Worm (Caenorhabditis elegans) whole organism, L4 larva: Measurements from ENCODE around the gene F59E11.5.

ENCODE experiments used
- F10B5.3 ChIP-seq: sonication (generic microtip); optimal IDR thresholded peaks from 2 replicates; lab custom pipeline; 2016; ENCODE audit warnings: mild to moderate bottlenecking, missing genetic modification characterization, missing compliant biosample characterization
- F37D6.2 ChIP-seq: sonication (generic microtip); optimal IDR thresholded peaks from 2 replicates; lab custom pipeline; 2016; ENCODE audit warnings: mild to moderate bottlenecking, missing genetic modification characterization, missing compliant biosample characterization
- F49E8.2 ChIP-seq: sonication (generic microtip); optimal IDR thresholded peaks from 2 replicates; lab custom pipeline; 2016; ENCODE audit warnings: missing compliant biosample characterization, mild to moderate bottlenecking, missing genetic modification characterization, borderline replicate concordance
- T20F7.1 ChIP-seq: fragments of 200-800 bp; sonication (Bioruptor generic); optimal IDR thresholded peaks from 2 replicates; lab custom pipeline; 2018; ENCODE audit warnings: mild to moderate bottlenecking, missing genetic modification characterization, missing compliant biosample characterization
- T26A8.4 ChIP-seq: fragments of 200-800 bp; sonication (Bioruptor generic); IDR thresholded peaks from 2 replicates; pipeline ENCODE4 v1.3.6; 2022; ENCODE audit warnings: missing genetic modification characterization, missing compliant biosample characterization
- Y105C5A.15 ChIP-seq: fragments of 200-800 bp; sonication (Bioruptor generic); IDR thresholded peaks from 2 replicates; pipeline ENCODE4 v1.3.6; 2022; ENCODE audit warnings: missing genetic modification characterization, missing compliant biosample characterization
- ZK337.2 ChIP-seq: fragments of 200-800 bp; sonication (Bioruptor generic); IDR thresholded peaks from 2 replicates; pipeline ENCODE4 v1.3.6; 2022; ENCODE audit warnings: missing genetic modification reagents, missing genetic modification characterization, missing compliant biosample characterization
- aha-1 ChIP-seq: fragments of 150-350 bp; peaks from one replicate; lab custom pipeline; 2014; ENCODE audit warnings: missing biosample characterization, missing genetic modification characterization
- arid-1 ChIP-seq: fragments of 200-800 bp; sonication (Bioruptor generic); conservative IDR thresholded peaks from 2 replicates; pipeline ENCODE4 v1.3.6; 2022; ENCODE audit warnings: missing genetic modification reagents, missing genetic modification characterization, missing compliant biosample characterization
- ceh-82 ChIP-seq: sonication (generic microtip); optimal IDR thresholded peaks from 2 replicates; lab custom pipeline; 2017; ENCODE audit warnings: missing biosample characterization, missing genetic modification characterization
- ces-1 ChIP-seq: fragments of 150-350 bp; sonication (generic microtip); optimal IDR thresholded peaks from 4 replicates; lab custom pipeline; 2014; ENCODE audit warnings: missing biosample characterization, missing genetic modification reagents, missing genetic modification characterization
- daf-16 ChIP-seq, 3 experiments: sonication (generic microtip); optimal IDR thresholded peaks; 2 replicates each; lab custom pipeline; 2016 to 2017; ENCODE audit warnings: missing genetic modification characterization in 3 of 3, missing genetic modification reagents in 3 of 3, mild to moderate bottlenecking in 2 of 3, missing compliant biosample characterization in 2 of 3, missing biosample characterization in 1 of 3, moderate library complexity in 1 of 3
- dmd-6 ChIP-seq: fragments of 200-800 bp; sonication (Bioruptor generic); IDR thresholded peaks from 2 replicates; pipeline ENCODE4 v1.3.6; 2022; ENCODE audit warnings: missing genetic modification reagents, missing genetic modification characterization, missing compliant biosample characterization
- dmd-9 ChIP-seq: fragments of 200-800 bp; sonication (Bioruptor generic); IDR thresholded peaks from 2 replicates; pipeline ENCODE4 v1.3.6; 2022; ENCODE audit warnings: missing genetic modification reagents, missing genetic modification characterization, missing compliant biosample characterization
- duxl-1 ChIP-seq: sonication (generic microtip); optimal IDR thresholded peaks from 2 replicates; lab custom pipeline; 2016; ENCODE audit warnings: mild to moderate bottlenecking, missing genetic modification characterization, moderate library complexity, missing compliant biosample characterization; ENCODE audit not compliant: poor library complexity
- hlh-11 ChIP-seq: fragments of 200-800 bp; sonication (Bioruptor generic); optimal IDR thresholded peaks from 2 replicates; lab custom pipeline; 2018; ENCODE audit warnings: mild to moderate bottlenecking, missing genetic modification characterization, missing compliant biosample characterization
- hlh-30 ChIP-seq: sonication (generic microtip); optimal IDR thresholded peaks from 2 replicates; lab custom pipeline; 2017; ENCODE audit warnings: antibody characterized with exemption, mild to moderate bottlenecking, missing genetic modification characterization, missing compliant biosample characterization; ENCODE audit not compliant: insufficient read depth
- lin-1 ChIP-seq: fragments of 200-800 bp; sonication (Bioruptor generic); IDR thresholded peaks from 2 replicates; pipeline ENCODE4 v1.3.6; 2022; ENCODE audit warnings: missing genetic modification reagents, missing genetic modification characterization, missing compliant biosample characterization
- lin-29 ChIP-seq: fragments of 200-800 bp; sonication (Bioruptor generic); IDR thresholded peaks from 2 replicates; pipeline ENCODE4 v1.3.6; 2022; ENCODE audit warnings: missing genetic modification reagents, missing genetic modification characterization, missing compliant biosample characterization
- madf-5 ChIP-seq, 2 experiments: fragments of 200-800 bp; sonication (Bioruptor generic); IDR thresholded peaks; 2 replicates each; pipeline ENCODE4 v1.3.6; 2022; ENCODE audit warnings: missing compliant biosample characterization in 2 of 2, missing genetic modification characterization in 2 of 2
- madf-9 ChIP-seq: fragments of 200-800 bp; sonication (Bioruptor generic); conservative IDR thresholded peaks from 2 replicates; pipeline ENCODE4 v1.3.6; 2022; ENCODE audit warnings: missing genetic modification reagents, missing genetic modification characterization, missing compliant biosample characterization
- nhr-10 ChIP-seq: fragments of 150-350 bp; optimal IDR thresholded peaks from 2 replicates; lab custom pipeline; 2014; ENCODE audit warnings: missing biosample characterization, missing genetic modification characterization
- nhr-237 ChIP-seq: sonication (generic microtip); optimal IDR thresholded peaks from 2 replicates; lab custom pipeline; 2017; ENCODE audit warnings: missing biosample characterization, missing genetic modification characterization
- nhr-25 ChIP-seq: sonication (generic microtip); optimal IDR thresholded peaks from 2 replicates; lab custom pipeline; 2017; ENCODE audit warnings: missing genetic modification characterization, mild to moderate bottlenecking, missing compliant biosample characterization, antibody characterized with exemption, moderate library complexity, borderline replicate concordance; ENCODE audit not compliant: insufficient read depth
- nhr-41 ChIP-seq: fragments of 200-800 bp; sonication (Bioruptor generic); IDR thresholded peaks from 2 replicates; pipeline ENCODE4 v1.3.6; 2022; ENCODE audit warnings: missing genetic modification reagents, missing genetic modification characterization, missing compliant biosample characterization
- nhr-6 ChIP-seq: fragments of 150-350 bp; optimal IDR thresholded peaks from 2 replicates; lab custom pipeline; 2014; ENCODE audit warnings: missing biosample characterization, missing genetic modification characterization
- nhr-76 ChIP-seq: fragments of 150-350 bp; optimal IDR thresholded peaks from 2 replicates; lab custom pipeline; 2014; ENCODE audit warnings: missing biosample characterization, missing genetic modification characterization
- php-3 ChIP-seq: fragments of 200-800 bp; sonication (Bioruptor generic); IDR thresholded peaks from 2 replicates; pipeline ENCODE4 v1.3.6; 2022; ENCODE audit warnings: missing genetic modification reagents, missing genetic modification characterization, missing compliant biosample characterization
- set-16 ChIP-seq: fragments of 200-800 bp; sonication (Bioruptor generic); IDR thresholded peaks from 2 replicates; pipeline ENCODE4 v1.3.6; 2022; ENCODE audit warnings: missing genetic modification reagents, missing genetic modification characterization, missing compliant biosample characterization
- skn-1 ChIP-seq: fragments of 150-350 bp; optimal IDR thresholded peaks from 2 replicates; lab custom pipeline; 2014; ENCODE audit warnings: missing biosample characterization, missing genetic modification characterization
- snpc-1.2 ChIP-seq: fragments of 200-800 bp; sonication (Bioruptor generic); IDR thresholded peaks from 2 replicates; pipeline ENCODE4 v1.3.6; 2022; ENCODE audit warnings: missing genetic modification reagents, missing genetic modification characterization, missing compliant biosample characterization
- snpc-4 ChIP-seq: fragments of 150-350 bp; optimal IDR thresholded peaks from 2 replicates; lab custom pipeline; 2014; ENCODE audit warnings: missing biosample characterization, missing genetic modification characterization
- spr-3 ChIP-seq: fragments of 200-800 bp; sonication (Bioruptor generic); optimal IDR thresholded peaks from 2 replicates; lab custom pipeline; 2018; ENCODE audit warnings: mild to moderate bottlenecking, missing genetic modification characterization, missing compliant biosample characterization
- unc-130 ChIP-seq: sonication (generic microtip); optimal IDR thresholded peaks from 2 replicates; lab custom pipeline; 2016; ENCODE audit warnings: missing genetic modification reagents, missing genetic modification characterization, missing compliant biosample characterization
- unc-62 ChIP-seq, 3 experiments: fragments of 150-350 bp in 1 of 3; sonication (generic microtip); optimal IDR thresholded peaks in 2 of 3; peaks in 1 of 3; 1 replicate in 1 of 3; 2 replicates in 2 of 3; lab custom pipeline; 2014 to 2017; ENCODE audit warnings: missing biosample characterization in 3 of 3, missing genetic modification characterization in 3 of 3, missing genetic modification reagents in 3 of 3, missing genotype in 1 of 3
- zfp-3 ChIP-seq: fragments of 200-800 bp; sonication (Bioruptor generic); conservative IDR thresholded peaks from 2 replicates; pipeline ENCODE4 v1.3.6; 2022; ENCODE audit warnings: missing genetic modification reagents, missing genetic modification characterization, missing compliant biosample characterization
- ztf-11 ChIP-seq: fragments of 150-350 bp; optimal IDR thresholded peaks from 2 replicates; lab custom pipeline; 2014; ENCODE audit warnings: missing biosample characterization, missing genetic modification characterization
- ztf-7 ChIP-seq: fragments of 150-350 bp; optimal IDR thresholded peaks from 2 replicates; lab custom pipeline; 2014; ENCODE audit warnings: missing biosample characterization, missing genetic modification characterization

Gene F59E11.5

ce11 chrV:8948996-8949395 lies 45.9 kb upstream of the F59E11.5 start (continued):
- TF ChIP-seq duxl-1 (no peak), nhr-237 (tag; lab: Kevin White, UChicago) (no peak), dmd-6 (peak; percentile 82), lin-1 (GFP tag; lab: Robert Waterston, UW) (peak; percentile 72; the same call in 1 of the 2 replicates), madf-5 (GFP tag; IDR thresholded peaks at IDR 0.05; lab: Robert Waterston, UW) (no peak), T20F7.1 (GFP tag; lab: Kevin White, UChicago) (no peak), arid-1 (GFP tag; lab: Robert Waterston, UW) (no peak), spr-3 (no peak)

ce11 chrV:8949873-8950272 lies 45.0 kb upstream of the F59E11.5 start:
- TF ChIP-seq spr-3 (no peak), ztf-11 (tag; lab: Kevin White, UChicago) (no peak), madf-9 (0 out of 2 replicates have a peak, but pooled peaks have one; percentile 20), unc-130 (no peak), ZK337.2 (GFP tag; lab: Robert Waterston, UW) (no peak), unc-62 (GFP tag; optimal IDR thresholded peaks at IDR 0.05 in 1 of 2; lab: Kevin White, UChicago) (peak in 1 of 2 experiments; percentile 95), unc-62 (tag; optimal IDR thresholded peaks at IDR 0.05; lab: Kevin White, UChicago) (no peak), hlh-30 (no peak), nhr-41 (GFP tag; lab: Robert Waterston, UW) (no peak), dmd-9 (GFP tag; lab: Robert Waterston, UW) (no peak), php-3 (GFP tag; lab: Robert Waterston, UW) (0 out of 2 replicates have a peak, but pooled peaks have one; percentile 17), F49E8.2 (tag; lab: Kevin White, UChicago) (no peak), nhr-76 (no peak), Y105C5A.15 (GFP tag; lab: Robert Waterston, UW) (no peak)
- TF ChIP-seq, all 104 proteins: peak for 3

- TF ChIP-seq nhr-25 (tag; lab: Kevin White, UChicago) (peak; percentile 69), hlh-30 (peak; percentile 26), snpc-1.2 (GFP tag; lab: Robert Waterston, UW) (0 out of 2 replicates have a peak, but pooled peaks have one; percentile 29), unc-62 (GFP tag; optimal IDR thresholded peaks at IDR 0.05 in 1 of 2; lab: Kevin White, UChicago) (peak in 1 of 2 experiments; percentile 16), unc-62 (tag; optimal IDR thresholded peaks at IDR 0.05; lab: Kevin White, UChicago) (no peak), duxl-1 (no peak)
These were observed 38.4 kb upstream of the F59E11.5 start, which contains the start of gene ttc-17 for ce11 chrV:8956387-8957095. ttc-17 (plus strand) TSS chrV:8957045.

- no peak for TF ChIP-seq ceh-82 (tag; lab: Kevin White, UChicago)
- no peak for TF ChIP-seq snpc-4
- peak; percentile 76 for TF ChIP-seq aha-1 (tag; lab: Kevin White, UChicago)
- no peak for TF ChIP-seq nhr-25 (tag; lab: Kevin White, UChicago)
- TF ChIP-seq nhr-10 (tag; lab: Kevin White, UChicago), result no peak
- no peak for TF ChIP-seq skn-1
- TF ChIP-seq nhr-76, result no peak
- no peak for TF ChIP-seq T26A8.4 (GFP tag; lab: Robert Waterston, UW)
- TF ChIP-seq F37D6.2, result no peak
- TF ChIP-seq zfp-3, result no peak
- no peak for TF ChIP-seq set-16 (GFP tag; lab: Robert Waterston, UW)
- TF ChIP-seq lin-29 (GFP tag; lab: Robert Waterston, UW), result no peak
- TF ChIP-seq ztf-7 (tag; lab: Kevin White, UChicago), result no peak
- no peak for TF ChIP-seq F10B5.3
- no peak for TF ChIP-seq nhr-6 (tag; lab: Kevin White, UChicago)
- TF ChIP-seq ces-1 (GFP tag; lab: Kevin White, UChicago), result no peak
- no peak for TF ChIP-seq daf-16 (GFP tag; optimal IDR thresholded peaks at IDR 0.05; lab: Kevin White, UChicago)
- peak; percentile 8 for TF ChIP-seq daf-16 (tag; optimal IDR thresholded peaks at IDR 0.05; lab: Kevin White, UChicago)
- TF ChIP-seq hlh-30, result peak; percentile 46
- TF ChIP-seq snpc-1.2 (GFP tag; lab: Robert Waterston, UW), result no peak
- no peak for TF ChIP-seq hlh-11 (tag; lab: Kevin White, UChicago)
- TF ChIP-seq php-3 (GFP tag; lab: Robert Waterston, UW), result no peak
These were observed 30.7 kb upstream of the F59E11.5 start, which contains the start of gene nhr-44 for ce11 chrV:8964055-8964758. nhr-44 (minus strand) TSS chrV:8964105.
